Worm (Caenorhabditis elegans): ENCODE results near the gene mutd-1.

DNA sequence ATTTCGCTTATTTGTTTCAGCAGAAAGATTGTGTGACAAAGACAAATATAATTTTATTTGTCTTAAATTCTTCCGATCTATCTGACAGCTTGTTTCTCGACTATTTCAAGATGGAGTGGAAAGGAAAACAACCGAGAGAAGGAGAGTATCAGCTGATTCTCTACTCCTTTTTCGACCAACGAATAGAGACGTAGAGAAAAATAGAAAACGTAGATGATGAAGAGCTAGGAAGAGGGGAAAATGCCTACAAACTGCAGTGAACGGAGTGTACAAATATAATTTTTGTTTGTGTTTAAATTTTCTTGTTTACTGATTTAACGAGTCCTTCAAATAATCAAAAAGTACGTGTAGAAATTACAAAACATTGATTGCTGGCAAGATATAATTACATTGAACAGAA lies 13.8 kb upstream of the mutd-1 start:
- TF ChIP-seq mel-28 (tag; optimal IDR thresholded peaks at IDR 0.05; ENCODE audit: borderline replicate concordance) (no peak), ama-1 (optimal IDR thresholded peaks at IDR 0.05) (no peak), ama-1 (GFP tag; optimal IDR thresholded peaks at IDR 0.05) (no peak), F57C9.4 (tag; optimal IDR thresholded peaks at IDR 0.05) (no peak), efl-1 (GFP tag; optimal IDR thresholded peaks at IDR 0.05) (no peak), unc-62 (GFP tag; optimal IDR thresholded peaks at IDR 0.05) (no peak), K12H6.12 (tag; optimal IDR thresholded peaks at IDR 0.05) (no peak), madf-8 (GFP tag; conservative IDR thresholded peaks at IDR 0.05) (no peak), let-526 (GFP tag; IDR thresholded peaks at IDR 0.05) (no peak)
